Fruit fly (Drosophila melanogaster): ENCODE results near the gene colt.
A peak's percentile ranks its signal among the peaks of the same experiment; 100 is the strongest.

The colt gene

dm6 chr2L:2720368-2720767 is 49.5 kb downstream of the colt start (continued):
- TF ChIP-seq CG12942 (GFP tag; optimal IDR thresholded peaks at IDR 0.05) (no peak), ac (GFP tag; optimal IDR thresholded peaks at IDR 0.05) (no peak), CG31441 (GFP tag; IDR thresholded peaks at IDR 0.05) (no peak), fru (optimal IDR thresholded peaks at IDR 0.05) (no peak), CG13775 (GFP tag; optimal IDR thresholded peaks at IDR 0.05) (no peak), BtbVII (GFP tag; optimal IDR thresholded peaks at IDR 0.05) (no peak), Neu2 (GFP tag; optimal IDR thresholded peaks at IDR 0.05; ENCODE audit: borderline replicate concordance) (no peak), pfk (GFP tag; optimal IDR thresholded peaks at IDR 0.05) (no peak), CG15696 (tag; optimal IDR thresholded peaks at IDR 0.05) (no peak), schlank (tag; optimal IDR thresholded peaks at IDR 0.05) (no peak), CG3847 (GFP tag; IDR thresholded peaks at IDR 0.05) (0 out of 2 replicates have a peak, but pooled peaks have one; percentile 4), sc (optimal IDR thresholded peaks at IDR 0.05) (no peak), sc (GFP tag; optimal IDR thresholded peaks at IDR 0.05) (no peak), gce (GFP tag; IDR thresholded peaks at IDR 0.05) (no peak), Pdp1 (GFP tag; optimal IDR thresholded peaks at IDR 0.05) (no peak), exex (tag; optimal IDR thresholded peaks at IDR 0.05) (no peak), esg (GFP tag; conservative IDR thresholded peaks at IDR 0.05) (no peak), CG6654 (GFP tag; optimal IDR thresholded peaks at IDR 0.05) (no peak), CG1233 (GFP tag; optimal IDR thresholded peaks at IDR 0.05) (no peak), Lhr (GFP tag; optimal IDR thresholded peaks at IDR 0.05) (no peak), crp (GFP tag; optimal IDR thresholded peaks at IDR 0.05) (no peak), CG10147 (GFP tag; optimal IDR thresholded peaks at IDR 0.05) (no peak), GATAe (GFP tag; conservative IDR thresholded peaks at IDR 0.05) (no peak), gfzf (GFP tag; optimal IDR thresholded peaks at IDR 0.05) (no peak), bcd (GFP tag; optimal IDR thresholded peaks at IDR 0.05) (no peak), CG4707 (GFP tag; optimal IDR thresholded peaks at IDR 0.05) (no peak), trem (tag; optimal IDR thresholded peaks at IDR 0.05) (no peak), NC2β (GFP tag; optimal IDR thresholded peaks at IDR 0.05) (no peak), Fer1 (GFP tag; optimal IDR thresholded peaks at IDR 0.05) (no peak), Hr39 (optimal IDR thresholded peaks at IDR 0.05) (no peak), CkIIα-i1 (GFP tag; IDR thresholded peaks at IDR 0.05) (no peak), sug (tag; optimal IDR thresholded peaks at IDR 0.05) (no peak), tna (GFP tag; IDR thresholded peaks at IDR 0.05; ENCODE audit: partially characterized antibody) (no peak), Myb (GFP tag; optimal IDR thresholded peaks at IDR 0.05) (no peak), Six4 (GFP tag; optimal IDR thresholded peaks at IDR 0.05) (no peak), odd (GFP tag; optimal IDR thresholded peaks at IDR 0.05) (no peak), D19A (tag; optimal IDR thresholded peaks at IDR 0.05) (no peak), NK7.1 (GFP tag; optimal IDR thresholded peaks at IDR 0.05) (no peak), ab (GFP tag; optimal IDR thresholded peaks at IDR 0.05) (no peak), ssp (GFP tag; IDR thresholded peaks at IDR 0.05) (0 out of 2 replicates have a peak, but pooled peaks have one; percentile 9), Aef1 (GFP tag; IDR thresholded peaks at IDR 0.05) (peak; percentile 37; the same call in 1 of the 3 replicates), cad (GFP tag; optimal IDR thresholded peaks at IDR 0.05) (no peak), CG15073 (GFP tag; optimal IDR thresholded peaks at IDR 0.05) (no peak), Dek (tag; optimal IDR thresholded peaks at IDR 0.05) (no peak), p53 (GFP tag; optimal IDR thresholded peaks at IDR 0.05) (no peak), CG10209 (GFP tag; optimal IDR thresholded peaks at IDR 0.05) (peak; percentile 6), lilli (GFP tag; optimal IDR thresholded peaks at IDR 0.05) (no peak), abd-A (tag; optimal IDR thresholded peaks at IDR 0.05) (peak; percentile 10), CG17359 (tag; optimal IDR thresholded peaks at IDR 0.05) (no peak), mam (GFP tag; optimal IDR thresholded peaks at IDR 0.05) (peak; percentile 13), Dip2 (GFP tag; IDR thresholded peaks at IDR 0.05) (no peak), kah (GFP tag; optimal IDR thresholded peaks at IDR 0.05) (no peak)
